Worm (Caenorhabditis elegans) whole organism, late embryonic: ENCODE measurements around the gene K02F6.6.
"Not testable (repeated sequence)": the region's sequence is repeated elsewhere in the genome, so short reads cannot be mapped to it uniquely, and the experiment has no call there.

Experiments used
- K02D7.2 ChIP-seq: sonication (generic microtip); optimal IDR thresholded peaks from 2 replicates; lab custom pipeline; 2017; ENCODE audit warnings: mild to moderate bottlenecking, missing genetic modification characterization, missing compliant biosample characterization
- K09A11.1 ChIP-seq: sonication (generic microtip); optimal IDR thresholded peaks from 2 replicates; lab custom pipeline; 2017; ENCODE audit warnings: antibody characterized with exemption, mild to moderate bottlenecking, missing genetic modification characterization, missing compliant biosample characterization; ENCODE audit not compliant: insufficient read depth
- T23F11.4 ChIP-seq: fragments of 200-800 bp; sonication (Bioruptor generic); optimal IDR thresholded peaks from 2 replicates; lab custom pipeline; 2018; ENCODE audit warnings: mild to moderate bottlenecking, missing genetic modification characterization, missing compliant biosample characterization
- Y22D7AL.16 ChIP-seq: sonication (generic microtip); optimal IDR thresholded peaks from 2 replicates; lab custom pipeline; 2016; ENCODE audit warnings: missing genetic modification characterization, missing compliant biosample characterization
- ceh-19 ChIP-seq: fragments of 200-800 bp; sonication (Bioruptor generic); optimal IDR thresholded peaks from 2 replicates; lab custom pipeline; 2018; ENCODE audit warnings: mild to moderate bottlenecking, missing genetic modification characterization, missing compliant biosample characterization
- ceh-22 ChIP-seq: sonication (generic microtip); optimal IDR thresholded peaks from 2 replicates; lab custom pipeline; 2017; ENCODE audit warnings: missing biosample characterization, missing genetic modification characterization
- ceh-31 ChIP-seq: sonication (generic microtip); optimal IDR thresholded peaks from 2 replicates; lab custom pipeline; 2016; ENCODE audit warnings: missing genetic modification characterization, missing compliant biosample characterization
- ceh-48 ChIP-seq: sonication (generic microtip); optimal IDR thresholded peaks from 2 replicates; lab custom pipeline; 2016; ENCODE audit warnings: missing genetic modification characterization, inconsistent platforms, missing compliant biosample characterization
- ceh-6 ChIP-seq: fragments of 200-800 bp; sonication (Bioruptor generic); optimal IDR thresholded peaks from 2 replicates; lab custom pipeline; 2018; ENCODE audit warnings: mild to moderate bottlenecking, missing genetic modification characterization, missing compliant biosample characterization
- che-1 ChIP-seq: sonication (generic microtip); optimal IDR thresholded peaks from 2 replicates; lab custom pipeline; 2016; ENCODE audit warnings: mild to moderate bottlenecking, missing genetic modification characterization, missing compliant biosample characterization
- dmd-4 ChIP-seq: sonication (generic microtip); optimal IDR thresholded peaks from 2 replicates; lab custom pipeline; 2016; ENCODE audit warnings: borderline replicate concordance, missing genetic modification characterization, missing compliant biosample characterization
- elt-2 ChIP-seq: sonication (generic microtip); optimal IDR thresholded peaks from 2 replicates; lab custom pipeline; 2016; ENCODE audit warnings: missing genetic modification reagents, missing genetic modification characterization, missing compliant biosample characterization
- elt-4 ChIP-seq: sonication (generic microtip); optimal IDR thresholded peaks from 2 replicates; lab custom pipeline; 2016; ENCODE audit warnings: missing genetic modification characterization, missing compliant biosample characterization
- ets-4 ChIP-seq: sonication (generic microtip); optimal IDR thresholded peaks from 2 replicates; lab custom pipeline; 2016; ENCODE audit warnings: missing genetic modification characterization, missing compliant biosample characterization
- eyg-1 ChIP-seq: sonication (generic microtip); optimal IDR thresholded peaks from 2 replicates; lab custom pipeline; 2016; ENCODE audit warnings: missing genotype, missing genetic modification characterization, missing compliant biosample characterization
- fax-1 ChIP-seq: sonication (generic microtip); optimal IDR thresholded peaks from 2 replicates; lab custom pipeline; 2016; ENCODE audit warnings: missing genotype, missing genetic modification characterization, missing compliant biosample characterization
- fkh-10 ChIP-seq: fragments of 150-350 bp; optimal IDR thresholded peaks from 2 replicates; lab custom pipeline; 2014; ENCODE audit warnings: missing biosample characterization, missing genetic modification reagents, missing genetic modification characterization
- hlh-13 ChIP-seq: fragments of 200-800 bp; sonication (Bioruptor generic); optimal IDR thresholded peaks from 2 replicates; lab custom pipeline; 2018; ENCODE audit warnings: mild to moderate bottlenecking, missing genetic modification characterization, missing compliant biosample characterization
- hlh-15 ChIP-seq: sonication (generic microtip); optimal IDR thresholded peaks from 2 replicates; lab custom pipeline; 2016; ENCODE audit warnings: missing genetic modification characterization, missing compliant biosample characterization
- hlh-30 ChIP-seq: sonication (generic microtip); optimal IDR thresholded peaks from 2 replicates; lab custom pipeline; 2017; ENCODE audit warnings: antibody characterized with exemption, missing genetic modification characterization, missing compliant biosample characterization; ENCODE audit not compliant: insufficient read depth
- hlh-6 ChIP-seq: sonication (generic microtip); optimal IDR thresholded peaks from 2 replicates; lab custom pipeline; 2016; ENCODE audit warnings: missing genotype, missing genetic modification characterization, missing compliant biosample characterization
- hlh-8 ChIP-seq: sonication (generic microtip); optimal IDR thresholded peaks from 2 replicates; lab custom pipeline; 2016; ENCODE audit warnings: missing genotype, missing genetic modification characterization, missing compliant biosample characterization
- lin-11 ChIP-seq: fragments of 200-800 bp; sonication (Bioruptor generic); optimal IDR thresholded peaks from 2 replicates; lab custom pipeline; 2018; ENCODE audit warnings: mild to moderate bottlenecking, missing genetic modification characterization, missing compliant biosample characterization
- nfya-1 ChIP-seq: sonication (generic microtip); optimal IDR thresholded peaks from 2 replicates; lab custom pipeline; 2017; ENCODE audit warnings: missing genetic modification characterization, mild to moderate bottlenecking, missing compliant biosample characterization, antibody characterized with exemption, moderate library complexity
- nhr-11 ChIP-seq: fragments of 150-350 bp; optimal IDR thresholded peaks from 2 replicates; lab custom pipeline; 2014; ENCODE audit warnings: missing biosample characterization, missing genetic modification characterization
- odd-2 ChIP-seq: sonication (generic microtip); optimal IDR thresholded peaks from 2 replicates; lab custom pipeline; 2017; ENCODE audit warnings: antibody characterized with exemption, mild to moderate bottlenecking, missing genetic modification characterization, missing compliant biosample characterization
- pag-3 ChIP-seq: sonication (generic microtip); optimal IDR thresholded peaks from 2 replicates; lab custom pipeline; 2016; ENCODE audit warnings: missing compliant biosample characterization, missing genetic modification characterization, borderline replicate concordance
- pha-2 ChIP-seq: sonication (generic microtip); optimal IDR thresholded peaks from 2 replicates; lab custom pipeline; 2017; ENCODE audit warnings: mild to moderate bottlenecking, missing genetic modification characterization, missing compliant biosample characterization
- pha-4 ChIP-seq: fragments of 150-350 bp; optimal IDR thresholded peaks from 2 replicates; lab custom pipeline; 2018; ENCODE audit warnings: missing biosample characterization, missing genetic modification reagents, missing genetic modification characterization
- ref-2 ChIP-seq: sonication (generic microtip); optimal IDR thresholded peaks from 2 replicates; lab custom pipeline; 2016; ENCODE audit warnings: missing genetic modification characterization, missing compliant biosample characterization
- sdc-2 ChIP-seq: sonication (generic microtip); optimal IDR thresholded peaks from 2 replicates; lab custom pipeline; 2016; ENCODE audit warnings: missing genotype, missing genetic modification characterization, missing compliant biosample characterization
- tbx-2 ChIP-seq: sonication (generic microtip); optimal IDR thresholded peaks from 2 replicates; lab custom pipeline; 2016; ENCODE audit warnings: missing genetic modification characterization, missing compliant biosample characterization
- ttx-3 ChIP-seq: sonication (generic microtip); optimal IDR thresholded peaks from 2 replicates; lab custom pipeline; 2016; ENCODE audit warnings: missing genetic modification reagents, missing genetic modification characterization, missing compliant biosample characterization
- unc-3 ChIP-seq, 2 experiments: fragments of 200-800 bp in 1 of 2; sonication (Bioruptor generic) in 1 of 2; sonication (generic microtip) in 1 of 2; conservative IDR thresholded peaks in 1 of 2; optimal IDR thresholded peaks in 1 of 2; 2 replicates each; pipeline versions ENCODE4 v1.3.6 to Lab custom; 2016 to 2022; ENCODE audit warnings: missing compliant biosample characterization in 2 of 2, missing genetic modification characterization in 2 of 2, missing genetic modification reagents in 1 of 2
- unc-42 ChIP-seq: sonication (generic microtip); optimal IDR thresholded peaks from 2 replicates; lab custom pipeline; 2016; ENCODE audit warnings: missing genotype, missing genetic modification characterization, missing compliant biosample characterization
- unc-55 ChIP-seq: sonication (generic microtip); optimal IDR thresholded peaks from 2 replicates; lab custom pipeline; 2017; ENCODE audit warnings: missing biosample characterization, missing genetic modification reagents, missing genetic modification characterization

K02F6.6 gene

DNA sequence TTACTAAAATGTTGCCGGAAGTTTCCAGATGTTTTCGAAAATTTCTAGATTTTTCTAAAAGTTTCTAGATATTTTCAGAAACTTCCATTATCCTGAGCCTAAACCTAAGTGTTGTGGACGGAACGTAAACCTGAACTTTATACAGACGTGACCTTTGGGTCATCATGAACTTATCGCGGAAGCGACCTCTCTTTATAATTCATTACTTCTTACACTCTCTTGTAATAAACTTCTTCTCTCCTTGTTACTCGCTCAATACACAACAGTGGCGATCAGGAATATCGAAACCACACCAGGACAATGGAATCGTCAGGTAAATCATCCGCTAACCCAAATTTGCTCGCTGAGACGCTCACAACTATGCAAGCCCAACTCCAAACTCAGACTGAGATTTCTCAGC lies 23.1 kb downstream of the K02F6.6 start, which contains the start of gene K02F6.1:
TSS of gene K02F6.1 (plus strand) at position 301 of the 400 bp plus-strand sequence.
- TF ChIP-seq nfya-1 (tag; lab: Kevin White, UChicago); pha-4; pha-2 (tag; lab: Kevin White, UChicago): not testable (repeated sequence)

DNA sequence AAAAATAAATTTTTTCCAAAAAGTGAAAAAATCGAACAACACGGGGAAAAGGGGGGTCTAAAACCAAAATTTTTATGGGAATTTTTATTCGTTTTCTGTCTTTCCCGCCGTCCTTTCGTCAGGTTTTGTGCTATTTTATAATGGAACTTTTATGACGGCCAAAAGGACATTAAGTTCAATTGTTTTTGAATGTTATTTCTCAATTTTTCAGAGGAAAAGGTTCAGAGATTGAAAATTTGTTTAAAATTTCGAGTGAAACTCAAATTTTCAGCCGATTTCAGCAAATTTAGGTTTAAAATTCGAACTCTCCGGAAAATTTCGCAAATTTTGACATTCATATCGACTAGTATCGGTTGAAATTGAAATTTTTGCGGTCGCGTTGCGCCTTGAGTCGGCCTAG lies 33.4 kb downstream of the K02F6.6 start, which contains the start of gene nep-18:
TSS of gene nep-18 (minus strand) at position 101 of the 400 bp plus-strand sequence.
- TF ChIP-seq Y22D7AL.16 (tag; lab: Kevin White, UChicago) = no peak
- TF ChIP-seq ceh-31 (tag; lab: Kevin White, UChicago) = no peak
- TF ChIP-seq hlh-13 = no peak
- TF ChIP-seq nfya-1 (tag; lab: Kevin White, UChicago) = no peak
- no peak for TF ChIP-seq T23F11.4
- no peak for TF ChIP-seq sdc-2 (tag; lab: Kevin White, UChicago)
- no peak for TF ChIP-seq nhr-11 (tag; lab: Kevin White, UChicago)
- no peak for TF ChIP-seq ref-2 (tag; lab: Kevin White, UChicago)
- no peak for TF ChIP-seq lin-11 (tag; lab: Kevin White, UChicago)
- TF ChIP-seq fax-1 (tag; lab: Kevin White, UChicago) = no peak
- no peak for TF ChIP-seq hlh-6 (tag; lab: Kevin White, UChicago)
- no peak for TF ChIP-seq hlh-30
- no peak for TF ChIP-seq ceh-48 (tag; lab: Kevin White, UChicago)
- no peak for TF ChIP-seq ceh-19
- TF ChIP-seq eyg-1 = no peak
- TF ChIP-seq K09A11.1 = no peak
- no peak for TF ChIP-seq fkh-10 (GFP tag; lab: Kevin White, UChicago)

DNA sequence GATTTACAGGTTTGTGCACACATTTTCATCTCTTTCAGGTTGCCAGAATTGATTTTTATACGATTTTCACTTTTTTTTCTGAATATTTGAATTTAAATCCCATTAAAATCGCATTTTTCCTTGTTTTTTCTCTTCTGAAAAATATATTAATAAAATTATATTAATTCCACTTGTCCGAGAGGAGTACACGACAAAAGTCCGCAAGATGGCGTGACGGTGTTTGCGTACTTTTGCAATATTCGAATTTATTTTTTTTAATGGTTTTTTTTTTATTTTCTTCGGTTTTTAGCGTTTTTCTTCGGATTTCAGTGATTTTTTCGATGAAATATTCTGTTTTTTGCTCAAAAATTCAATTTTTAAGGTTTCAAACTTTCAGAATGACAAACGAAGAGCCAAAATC lies 34.3 kb downstream of the K02F6.6 start, which contains the start of gene usp-39:
TSS of gene usp-39 (plus strand) at position 377 of the 400 bp plus-strand sequence.
- TF ChIP-seq elt-4 (tag; lab: Kevin White, UChicago) (no peak), unc-42 (peak; percentile 83), ceh-31 (tag; lab: Kevin White, UChicago) (no peak), ets-4 (tag; lab: Kevin White, UChicago) (no peak), unc-55 (GFP tag; lab: Kevin White, UChicago) (no peak), pag-3 (tag; lab: Kevin White, UChicago) (no peak), Y22D7AL.16 (tag; lab: Kevin White, UChicago) (peak; percentile 21), ttx-3 (tag; lab: Kevin White, UChicago) (peak; percentile 24), pha-2 (tag; lab: Kevin White, UChicago) (peak; percentile 25), hlh-13 (no peak), nfya-1 (tag; lab: Kevin White, UChicago) (peak; percentile 18), unc-3 (GFP tag; conservative IDR thresholded peaks at IDR 0.05; lab: Robert Waterston, UW) (no peak), unc-3 (tag; optimal IDR thresholded peaks at IDR 0.05; lab: Kevin White, UChicago) (no peak), odd-2 (tag; lab: Kevin White, UChicago) (no peak), tbx-2 (tag; lab: Kevin White, UChicago) (no peak), hlh-6 (tag; lab: Kevin White, UChicago) (no peak), K09A11.1 (no peak), ref-2 (tag; lab: Kevin White, UChicago) (no peak), che-1 (tag; lab: Kevin White, UChicago) (no peak), K02D7.2 (tag; lab: Kevin White, UChicago) (no peak), ceh-6 (GFP tag; lab: Kevin White, UChicago) (no peak), dmd-4 (tag; lab: Kevin White, UChicago) (peak; percentile 8), hlh-15 (tag; lab: Kevin White, UChicago) (no peak), elt-2 (peak; percentile 49), hlh-8 (tag; lab: Kevin White, UChicago) (peak; percentile 8), ceh-22 (no peak)
